Worm (Caenorhabditis elegans) whole organism, L2 larva: ENCODE results near the gene cacn-1.

Source experiments
- C34F6.9 ChIP-seq: fragments of 150-350 bp; optimal IDR thresholded peaks from 2 replicates; lab custom pipeline; 2014; ENCODE audit warnings: missing biosample characterization, missing genetic modification characterization
- F13H6.1 ChIP-seq: sonication (generic microtip); optimal IDR thresholded peaks from 2 replicates; lab custom pipeline; 2016; ENCODE audit warnings: missing genetic modification characterization, missing compliant biosample characterization
- R02D3.7 ChIP-seq: fragments of 150-350 bp; optimal IDR thresholded peaks from 2 replicates; lab custom pipeline; 2014; ENCODE audit warnings: missing biosample characterization, missing genetic modification characterization
- Y55F3AM.14 ChIP-seq: fragments of 200-800 bp; sonication (Bioruptor generic); optimal IDR thresholded peaks from 2 replicates; lab custom pipeline; 2018; ENCODE audit warnings: mild to moderate bottlenecking, missing genetic modification characterization, missing compliant biosample characterization
- ZK546.5 ChIP-seq: sonication (generic microtip); optimal IDR thresholded peaks from 2 replicates; lab custom pipeline; 2017; ENCODE audit warnings: missing biosample characterization, missing genetic modification characterization
- alr-1 ChIP-seq: fragments of 150-350 bp; optimal IDR thresholded peaks from 2 replicates; lab custom pipeline; 2014; ENCODE audit warnings: missing biosample characterization, missing genetic modification characterization
- aly-2 ChIP-seq: fragments of 150-350 bp; optimal IDR thresholded peaks from 2 replicates; lab custom pipeline; 2014; ENCODE audit warnings: missing biosample characterization, missing genetic modification characterization
- ama-1 ChIP-seq: fragments of 150-350 bp; optimal IDR thresholded peaks from 2 replicates; lab custom pipeline; 2018; ENCODE audit warnings: inconsistent platforms
- blmp-1 ChIP-seq: sonication (generic microtip); optimal IDR thresholded peaks from 2 replicates; lab custom pipeline; 2017; ENCODE audit warnings: missing genetic modification characterization, mild to moderate bottlenecking, missing compliant biosample characterization, antibody characterized with exemption, moderate library complexity; ENCODE audit not compliant: insufficient read depth
- ceh-82 ChIP-seq: fragments of 150-350 bp; optimal IDR thresholded peaks from 2 replicates; lab custom pipeline; 2014; ENCODE audit warnings: missing biosample characterization, missing genetic modification characterization
- crh-2 ChIP-seq: sonication (generic microtip); optimal IDR thresholded peaks from 2 replicates; lab custom pipeline; 2017; ENCODE audit warnings: missing biosample characterization, missing genetic modification characterization
- dmd-4 ChIP-seq: sonication (generic microtip); optimal IDR thresholded peaks from 2 replicates; lab custom pipeline; 2017; ENCODE audit warnings: missing biosample characterization, missing genetic modification characterization
- egl-27 ChIP-seq: sonication (generic microtip); optimal IDR thresholded peaks from 3 replicates; lab custom pipeline; 2017; ENCODE audit warnings: missing biosample characterization, missing genetic modification reagents, missing genetic modification characterization
- elt-1 ChIP-seq: fragments of 150-350 bp; optimal IDR thresholded peaks from 2 replicates; lab custom pipeline; 2014; ENCODE audit warnings: missing biosample characterization, missing genetic modification characterization
- elt-3 ChIP-seq: sonication (generic microtip); optimal IDR thresholded peaks from 2 replicates; lab custom pipeline; 2017; ENCODE audit warnings: missing biosample characterization, missing genetic modification characterization
- fos-1 ChIP-seq: fragments of 150-350 bp; optimal IDR thresholded peaks from 2 replicates; lab custom pipeline; 2014; ENCODE audit warnings: missing biosample characterization, missing genetic modification characterization
- gmeb-1 ChIP-seq: fragments of 150-350 bp; optimal IDR thresholded peaks from 2 replicates; lab custom pipeline; 2014; ENCODE audit warnings: missing biosample characterization, missing genetic modification characterization
- lin-11 ChIP-seq: fragments of 150-350 bp; sonication (generic microtip); optimal IDR thresholded peaks from 2 replicates; lab custom pipeline; 2014; ENCODE audit warnings: missing biosample characterization, missing genetic modification characterization, inconsistent platforms, mixed read lengths
- lin-13 ChIP-seq: fragments of 150-350 bp; optimal IDR thresholded peaks from 2 replicates; lab custom pipeline; 2014; ENCODE audit warnings: missing biosample characterization, missing genetic modification reagents, missing genetic modification characterization
- lsy-2 ChIP-seq, 2 experiments: fragments of 150-350 bp in 1 of 2; sonication (generic microtip) in 1 of 2; optimal IDR thresholded peaks; 2 replicates each; lab custom pipeline; 2014 to 2017; ENCODE audit warnings: missing biosample characterization in 2 of 2, missing genetic modification characterization in 2 of 2
- mab-5 ChIP-seq: fragments of 150-350 bp; optimal IDR thresholded peaks from 2 replicates; lab custom pipeline; 2014; ENCODE audit warnings: missing biosample characterization, missing genetic modification characterization
- mdl-1 ChIP-seq, 2 experiments: fragments of 150-350 bp in 1 of 2; sonication (generic microtip) in 1 of 2; optimal IDR thresholded peaks; 2 replicates each; lab custom pipeline; 2017; ENCODE audit warnings: missing biosample characterization in 2 of 2, missing genetic modification characterization in 2 of 2
- nhr-10 ChIP-seq: sonication (generic microtip); optimal IDR thresholded peaks from 2 replicates; lab custom pipeline; 2017; ENCODE audit warnings: missing biosample characterization, missing genetic modification characterization
- nhr-11 ChIP-seq: fragments of 150-350 bp; optimal IDR thresholded peaks from 2 replicates; lab custom pipeline; 2014; ENCODE audit warnings: missing biosample characterization, missing genetic modification characterization
- nhr-12 ChIP-seq: fragments of 150-350 bp; optimal IDR thresholded peaks from 2 replicates; lab custom pipeline; 2014; ENCODE audit warnings: missing biosample characterization, missing genetic modification characterization
- nhr-129 ChIP-seq: fragments of 150-350 bp; optimal IDR thresholded peaks from 2 replicates; lab custom pipeline; 2014; ENCODE audit warnings: missing biosample characterization, missing genetic modification characterization
- nhr-21 ChIP-seq: fragments of 150-350 bp; optimal IDR thresholded peaks from 2 replicates; lab custom pipeline; 2014; ENCODE audit warnings: missing biosample characterization, missing genetic modification characterization
- nhr-23 ChIP-seq: fragments of 150-350 bp; optimal IDR thresholded peaks from 2 replicates; lab custom pipeline; 2014; ENCODE audit warnings: missing biosample characterization, missing genetic modification reagents, missing genetic modification characterization
- nhr-237 ChIP-seq: fragments of 150-350 bp; optimal IDR thresholded peaks from 2 replicates; lab custom pipeline; 2014; ENCODE audit warnings: missing biosample characterization, missing genetic modification characterization
- nhr-25 ChIP-seq: fragments of 150-350 bp; sonication (generic microtip); optimal IDR thresholded peaks from 3 replicates; lab custom pipeline; 2014; ENCODE audit warnings: missing biosample characterization, missing genetic modification characterization
- nhr-6 ChIP-seq: fragments of 150-350 bp; optimal IDR thresholded peaks from 2 replicates; lab custom pipeline; 2014; ENCODE audit warnings: missing biosample characterization, missing genetic modification characterization
- nhr-77 ChIP-seq: fragments of 150-350 bp; optimal IDR thresholded peaks from 2 replicates; lab custom pipeline; 2014; ENCODE audit warnings: missing biosample characterization, missing genetic modification characterization
- sem-4 ChIP-seq: fragments of 150-350 bp; optimal IDR thresholded peaks from 2 replicates; lab custom pipeline; 2014; ENCODE audit warnings: missing biosample characterization, missing genetic modification reagents, missing genetic modification characterization
- skn-1 ChIP-seq: sonication (generic microtip); optimal IDR thresholded peaks from 2 replicates; lab custom pipeline; 2017; ENCODE audit warnings: missing biosample characterization, missing genetic modification characterization
- sma-3 ChIP-seq: sonication (generic microtip); optimal IDR thresholded peaks from 2 replicates; lab custom pipeline; 2016; ENCODE audit warnings: missing genetic modification reagents, missing genetic modification characterization, missing compliant biosample characterization
- sma-9 ChIP-seq, 2 experiments: fragments of 150-350 bp in 1 of 2; sonication (generic microtip) in 1 of 2; optimal IDR thresholded peaks; 2 replicates each; lab custom pipeline; 2014 to 2016; ENCODE audit warnings: missing genetic modification characterization in 2 of 2, mild to moderate bottlenecking in 1 of 2, missing biosample characterization in 1 of 2, missing compliant biosample characterization in 1 of 2, missing genetic modification reagents in 1 of 2, moderate library complexity in 1 of 2
- snpc-4 ChIP-seq: fragments of 150-350 bp; optimal IDR thresholded peaks from 2 replicates; lab custom pipeline; 2014; ENCODE audit warnings: missing biosample characterization, missing genetic modification characterization
- unc-39 ChIP-seq: fragments of 150-350 bp; optimal IDR thresholded peaks from 2 replicates; lab custom pipeline; 2014; ENCODE audit warnings: missing biosample characterization, missing genetic modification characterization
- unc-55 ChIP-seq: fragments of 150-350 bp; sonication (generic microtip); optimal IDR thresholded peaks from 3 replicates; lab custom pipeline; 2014; ENCODE audit warnings: missing biosample characterization, missing genetic modification reagents, missing genetic modification characterization
- unc-62 ChIP-seq: fragments of 150-350 bp; optimal IDR thresholded peaks from 2 replicates; lab custom pipeline; 2014; ENCODE audit warnings: missing biosample characterization, missing genetic modification reagents, missing genetic modification characterization
- zag-1 ChIP-seq: fragments of 150-350 bp; optimal IDR thresholded peaks from 2 replicates; lab custom pipeline; 2014; ENCODE audit warnings: missing biosample characterization, missing genetic modification characterization
- ztf-1 ChIP-seq: fragments of 200-800 bp; sonication (Bioruptor generic); conservative IDR thresholded peaks from 2 replicates; pipeline ENCODE4 v1.3.6; 2022; ENCODE audit warnings: missing genetic modification characterization, missing compliant biosample characterization
- ztf-11 ChIP-seq: sonication (generic microtip); optimal IDR thresholded peaks from 2 replicates; lab custom pipeline; 2017; ENCODE audit warnings: missing biosample characterization, missing genetic modification characterization
- ztf-4 ChIP-seq: fragments of 150-350 bp; optimal IDR thresholded peaks from 2 replicates; lab custom pipeline; 2014; ENCODE audit warnings: missing biosample characterization, missing genetic modification characterization

The cacn-1 gene

DNA sequence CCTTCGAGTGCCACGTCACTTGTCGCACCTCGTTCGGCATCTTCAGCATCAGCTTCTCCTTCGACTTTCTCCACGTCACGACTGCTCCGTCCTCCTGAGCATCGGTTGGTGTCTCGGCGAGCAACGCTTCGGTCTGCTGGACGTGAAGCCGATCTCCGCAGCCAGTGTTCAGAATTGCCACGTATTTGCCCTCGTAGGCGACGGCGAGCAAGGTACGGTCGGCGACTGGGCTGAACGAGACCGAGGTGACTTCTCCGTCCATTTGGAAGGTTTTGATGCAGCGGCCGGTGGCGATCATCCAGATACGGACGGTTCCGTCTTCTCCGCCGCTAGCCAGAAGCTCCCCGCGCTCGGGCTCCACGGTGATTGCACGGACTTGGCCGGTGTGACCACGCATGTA lies 10.3 kb upstream of the cacn-1 start:
- no peak for TF ChIP-seq nhr-25 (tag; lab: Kevin White, UChicago)
- TF ChIP-seq F13H6.1 = no peak
- TF ChIP-seq nhr-12 = no peak
- no peak for TF ChIP-seq ama-1 (lab: Kevin White, UChicago)
- TF ChIP-seq nhr-11 (tag; lab: Kevin White, UChicago) = no peak
- no peak for TF ChIP-seq ztf-1 (GFP tag; lab: Robert Waterston, UW)
- no peak for TF ChIP-seq nhr-23 (tag; lab: Kevin White, UChicago)
- no peak for TF ChIP-seq egl-27 (tag; lab: Kevin White, UChicago)
- no peak for TF ChIP-seq nhr-129 (tag; lab: Kevin White, UChicago)
- TF ChIP-seq ceh-82 (tag; lab: Kevin White, UChicago) = no peak
- TF ChIP-seq lin-13 (GFP tag; lab: Kevin White, UChicago) = no peak
- TF ChIP-seq mab-5 (tag; lab: Kevin White, UChicago) = no peak
- no peak for TF ChIP-seq dmd-4 (tag; lab: Kevin White, UChicago)
- TF ChIP-seq ztf-4 (tag; lab: Kevin White, UChicago) = no peak
- TF ChIP-seq, all 48 proteins: peak for 0

DNA sequence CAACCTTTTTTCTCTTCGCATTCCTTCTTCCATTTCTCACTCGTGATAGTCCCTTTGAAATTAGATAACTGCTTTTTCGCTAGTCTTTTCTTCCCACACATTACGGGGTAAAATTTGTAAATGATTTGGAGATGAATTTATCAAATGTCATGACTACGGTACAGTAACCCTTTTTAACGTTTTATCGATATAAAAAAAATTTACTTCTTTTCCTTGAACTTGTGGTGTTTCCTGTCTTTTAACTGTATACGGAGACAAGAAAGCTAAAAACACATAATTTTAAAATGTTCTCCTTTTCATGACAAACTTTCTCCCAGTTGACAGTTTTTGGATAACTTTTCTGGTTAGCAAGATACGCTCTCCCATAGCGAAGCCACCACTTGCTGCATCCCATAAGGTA lies 8.1 kb upstream of the cacn-1 start, which contains the start of gene W03H9.1:
W03H9.1 (minus strand) TSS at position 101 of the 400 bp plus-strand sequence.
- TF ChIP-seq ZK546.5 (tag; lab: Kevin White, UChicago) (no peak), ztf-4 (tag; lab: Kevin White, UChicago) (no peak), sma-3 (GFP tag; lab: Kevin White, UChicago) (no peak), nhr-6 (tag; lab: Kevin White, UChicago) (no peak), dmd-4 (tag; lab: Kevin White, UChicago) (no peak), fos-1 (tag; lab: Kevin White, UChicago) (no peak), sem-4 (tag; lab: Kevin White, UChicago) (no peak), sma-9 (GFP tag; optimal IDR thresholded peaks at IDR 0.05; lab: Kevin White, UChicago) (no peak), sma-9 (tag; optimal IDR thresholded peaks at IDR 0.05; lab: Kevin White, UChicago) (no peak), ztf-1 (GFP tag; lab: Robert Waterston, UW) (no peak), unc-39 (tag; lab: Kevin White, UChicago) (no peak), nhr-77 (no peak), gmeb-1 (tag; lab: Kevin White, UChicago) (no peak)

DNA sequence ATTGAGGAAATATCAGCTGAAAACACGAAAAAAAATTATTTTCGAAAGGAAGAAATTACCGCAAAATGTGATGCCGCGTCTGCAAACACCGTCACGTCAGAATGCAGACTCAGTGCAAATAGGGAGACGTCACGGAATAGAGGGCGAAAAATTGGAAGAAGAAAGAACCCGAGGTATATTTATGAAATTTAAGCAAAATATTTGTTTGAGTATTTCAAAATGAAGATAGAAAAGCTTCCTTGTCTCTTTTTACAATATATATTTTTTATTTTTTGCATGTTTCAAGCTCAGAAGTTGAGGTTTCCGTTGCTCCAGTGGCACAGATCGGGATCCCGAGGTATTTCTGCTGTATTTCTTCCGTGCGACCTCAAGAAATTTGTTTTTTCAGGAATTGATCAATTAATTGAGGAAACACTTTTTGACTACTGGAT lies 1.9 kb upstream of the cacn-1 start, which contains the start of gene W03H9.2:
W03H9.2 (minus strand) TSS at position 32 of the 431 bp plus-strand sequence.
- no peak for TF ChIP-seq nhr-11 (tag; lab: Kevin White, UChicago)
- TF ChIP-seq mab-5 (tag; lab: Kevin White, UChicago) = no peak
- TF ChIP-seq unc-55 (GFP tag; lab: Kevin White, UChicago) = peak; percentile 70
- peak; percentile 34 for TF ChIP-seq crh-2 (tag; lab: Kevin White, UChicago)
- peak; percentile 69 for TF ChIP-seq gmeb-1 (tag; lab: Kevin White, UChicago)
- no peak for TF ChIP-seq zag-1 (tag; lab: Kevin White, UChicago)
- TF ChIP-seq nhr-23 (tag; lab: Kevin White, UChicago) = no peak
- TF ChIP-seq ztf-1 (GFP tag; lab: Robert Waterston, UW) = no peak
- no peak for TF ChIP-seq R02D3.7
- peak; percentile 58 for TF ChIP-seq nhr-129 (tag; lab: Kevin White, UChicago)
- TF ChIP-seq aly-2 (tag; lab: Kevin White, UChicago) = no peak
- no peak for TF ChIP-seq blmp-1
- TF ChIP-seq nhr-25 (tag; lab: Kevin White, UChicago) = peak; percentile 20
- TF ChIP-seq nhr-6 (tag; lab: Kevin White, UChicago) = peak; percentile 12
- TF ChIP-seq Y55F3AM.14 (GFP tag; lab: Kevin White, UChicago) = peak; percentile 61
- peak; percentile 60 for TF ChIP-seq C34F6.9
- no peak for TF ChIP-seq unc-62 (GFP tag; lab: Kevin White, UChicago)
- TF ChIP-seq ceh-82 (tag; lab: Kevin White, UChicago) = no peak
- TF ChIP-seq mdl-1 (tag; optimal IDR thresholded peaks at IDR 0.05; lab: Kevin White, UChicago) = no peak
- TF ChIP-seq nhr-237 (tag; lab: Kevin White, UChicago) = peak; percentile 45
- no peak for TF ChIP-seq elt-3 (tag; lab: Kevin White, UChicago)
- TF ChIP-seq nhr-21 = peak; percentile 8
- no peak for TF ChIP-seq alr-1
- TF ChIP-seq dmd-4 (tag; lab: Kevin White, UChicago) = no peak
- no peak for TF ChIP-seq ama-1 (lab: Kevin White, UChicago)
- TF ChIP-seq lin-13 (GFP tag; lab: Kevin White, UChicago) = no peak
- TF ChIP-seq nhr-77 = peak; percentile 53
- TF ChIP-seq ztf-11 (tag; lab: Kevin White, UChicago) = no peak
- TF ChIP-seq ZK546.5 (tag; lab: Kevin White, UChicago) = no peak
- TF ChIP-seq fos-1 (tag; lab: Kevin White, UChicago) = no peak
- no peak for TF ChIP-seq lin-11 (tag; lab: Kevin White, UChicago)
- peak; percentile 63 to 83 for TF ChIP-seq lsy-2 (tag; optimal IDR thresholded peaks at IDR 0.05; lab: Kevin White, UChicago)
- no peak for TF ChIP-seq unc-39 (tag; lab: Kevin White, UChicago)
- TF ChIP-seq skn-1 (tag; lab: Kevin White, UChicago) = no peak
- peak; percentile 77 for TF ChIP-seq sma-9 (GFP tag; optimal IDR thresholded peaks at IDR 0.05; lab: Kevin White, UChicago)
- no peak for TF ChIP-seq sma-9 (tag; optimal IDR thresholded peaks at IDR 0.05; lab: Kevin White, UChicago)
- no peak for TF ChIP-seq elt-1 (tag; lab: Kevin White, UChicago)
- no peak for TF ChIP-seq ztf-4 (tag; lab: Kevin White, UChicago)
- TF ChIP-seq F13H6.1 = peak; percentile 69
- TF ChIP-seq sma-3 (GFP tag; lab: Kevin White, UChicago) = peak; percentile 87
- TF ChIP-seq sem-4 (tag; lab: Kevin White, UChicago) = no peak
- no peak for TF ChIP-seq nhr-10 (tag; lab: Kevin White, UChicago)
- no peak for TF ChIP-seq snpc-4
